Fruit fly (Drosophila melanogaster): ENCODE data around the gene CoRest.

dm6 chrX:19578908-19579647, 57.3 kb downstream of the CoRest start:
- TF ChIP-seq CG8478 (optimal IDR thresholded peaks at IDR 0.05): no peak
- no peak for TF ChIP-seq CTCF (optimal IDR thresholded peaks at IDR 0.05)
